Fruit fly (Drosophila melanogaster) whole organism, prepupa: ENCODE measurements around the gene Csp.

Source experiments
- CG10669 ChIP-seq: fragments of 200-800 bp; sonication (Bioruptor generic); optimal IDR thresholded peaks from 3 replicates; lab custom pipeline; 2018; ENCODE audit warnings: missing biosample characterization, mild to moderate bottlenecking, missing genetic modification characterization, moderate library complexity
- CG3032 ChIP-seq: fragments of 200-800 bp; optimal IDR thresholded peaks from 2 replicates; lab custom pipeline; 2019; ENCODE audit warnings: missing biosample characterization, mild to moderate bottlenecking, missing genetic modification characterization, moderate library complexity
- CG6854 ChIP-seq: fragments of 200-800 bp; sonication (Bioruptor generic); optimal IDR thresholded peaks from 2 replicates; lab custom pipeline; 2017; ENCODE audit warnings: missing biosample characterization, mild to moderate bottlenecking, missing genetic modification characterization
- CG8119 ChIP-seq: fragments of 200-800 bp; sonication (Bioruptor generic); IDR thresholded peaks from 3 replicates; pipeline ENCODE4 v1.3.6; 2022; ENCODE audit warnings: missing biosample characterization, missing genetic modification characterization
- CG8319 ChIP-seq: fragments of 200-800 bp; sonication (Bioruptor generic); optimal IDR thresholded peaks from 3 replicates; lab custom pipeline; 2016; ENCODE audit warnings: missing biosample characterization, missing genetic modification characterization
- Eip75B ChIP-seq: fragments of 200-800 bp; sonication (Bioruptor generic); optimal IDR thresholded peaks from 3 replicates; lab custom pipeline; 2016; ENCODE audit warnings: missing biosample characterization, missing genetic modification characterization
- Gug ChIP-seq: fragments of 200-800 bp; sonication (Bioruptor generic); IDR thresholded peaks from 2 replicates; pipeline ENCODE4 v1.3.6; 2022; ENCODE audit warnings: missing biosample characterization, missing genetic modification characterization
- Met ChIP-seq: fragments of 200-800 bp; sonication (Bioruptor generic); optimal IDR thresholded peaks from 3 replicates; lab custom pipeline; 2016; ENCODE audit warnings: missing biosample characterization, missing genetic modification characterization
- Sox14 ChIP-seq: fragments of 200-800 bp; sonication (Bioruptor generic); optimal IDR thresholded peaks from 3 replicates; lab custom pipeline; 2016; ENCODE audit warnings: missing biosample characterization, missing genetic modification characterization
- acj6 ChIP-seq: fragments of 200-800 bp; sonication (Bioruptor generic); optimal IDR thresholded peaks from 3 replicates; lab custom pipeline; 2016; ENCODE audit warnings: missing biosample characterization, missing genetic modification characterization
- dac ChIP-seq: fragments of 200-800 bp; sonication (Bioruptor generic); optimal IDR thresholded peaks from 2 replicates; lab custom pipeline; 2017; ENCODE audit warnings: missing biosample characterization, mild to moderate bottlenecking, missing genetic modification characterization

DNA sequence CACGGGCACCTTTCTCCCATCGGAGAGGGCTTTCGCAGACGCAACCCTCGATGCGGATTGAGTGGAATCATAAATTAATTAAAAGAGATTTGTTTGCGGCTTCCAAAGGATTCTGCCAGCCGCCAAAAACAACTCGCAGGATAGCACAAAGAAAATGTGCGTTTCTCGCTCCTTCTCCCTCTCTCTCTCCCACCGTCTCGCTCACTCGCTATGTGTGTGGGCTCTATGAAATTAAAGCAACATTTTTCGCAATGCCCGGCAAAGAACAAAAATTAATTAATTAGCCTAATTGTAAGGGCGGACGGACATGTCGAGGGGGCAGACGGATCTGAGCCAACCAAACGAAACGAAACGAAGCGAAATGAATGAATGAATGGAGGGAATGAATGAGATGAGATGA is 29.5 kb upstream of the Csp start:
- TF ChIP-seq CG3032 (tag; lab: Kevin White, UChicago) = no peak
- no peak for TF ChIP-seq Eip75B
- TF ChIP-seq Gug (GFP tag; lab: Robert Waterston, UW) = no peak
- TF ChIP-seq CG8319 (GFP tag; lab: Kevin White, UChicago) = no peak
- TF ChIP-seq CG10669 (GFP tag; lab: Kevin White, UChicago) = no peak
- TF ChIP-seq CG6854 (GFP tag; lab: Kevin White, UChicago) = no peak
- TF ChIP-seq CG8119 (GFP tag; lab: Robert Waterston, UW) = no peak
- TF ChIP-seq acj6 (GFP tag; lab: Kevin White, UChicago) = no peak
- TF ChIP-seq Met (GFP tag; lab: Kevin White, UChicago) = no peak
- no peak for TF ChIP-seq Sox14 (GFP tag; lab: Kevin White, UChicago)
- TF ChIP-seq dac (GFP tag; lab: Kevin White, UChicago) = no peak
